Worm (Caenorhabditis elegans) whole organism, L1 larva: ENCODE data around the gene Y116A8C.27.

Source experiments
- C04F5.9 ChIP-seq: sonication (generic microtip); optimal IDR thresholded peaks from 2 replicates; lab custom pipeline; 2016; ENCODE audit warnings: missing genetic modification characterization, missing compliant biosample characterization
- C16A3.4 ChIP-seq: fragments of 150-350 bp; optimal IDR thresholded peaks from 2 replicates; lab custom pipeline; 2014; ENCODE audit warnings: missing biosample characterization, missing genetic modification characterization
- C34B4.2 ChIP-seq: sonication (generic microtip); optimal IDR thresholded peaks from 2 replicates; lab custom pipeline; 2017; ENCODE audit warnings: mild to moderate bottlenecking, missing genetic modification characterization, missing compliant biosample characterization
- F16B12.6 ChIP-seq: fragments of 150-350 bp; optimal IDR thresholded peaks from 2 replicates; lab custom pipeline; 2014; ENCODE audit warnings: missing biosample characterization, missing genetic modification characterization
- Y116A8C.19 ChIP-seq: sonication (generic microtip); optimal IDR thresholded peaks from 2 replicates; lab custom pipeline; 2016; ENCODE audit warnings: missing compliant biosample characterization, missing genetic modification characterization, borderline replicate concordance
- aha-1 ChIP-seq: fragments of 150-350 bp; optimal IDR thresholded peaks from 2 replicates; lab custom pipeline; 2014; ENCODE audit warnings: missing biosample characterization, missing genetic modification characterization
- alr-1 ChIP-seq: fragments of 200-800 bp; sonication (Bioruptor generic); optimal IDR thresholded peaks from 2 replicates; lab custom pipeline; 2018; ENCODE audit warnings: borderline replicate concordance, mild to moderate bottlenecking, missing genetic modification characterization, missing compliant biosample characterization
- ama-1 ChIP-seq: fragments of 150-350 bp; optimal IDR thresholded peaks from 2 replicates; lab custom pipeline; 2014
- blmp-1 ChIP-seq: fragments of 150-350 bp; optimal IDR thresholded peaks from 2 replicates; lab custom pipeline; 2014; ENCODE audit warnings: missing biosample characterization, missing genetic modification characterization
- ceh-63 ChIP-seq: fragments of 200-800 bp; sonication (Bioruptor generic); optimal IDR thresholded peaks from 2 replicates; lab custom pipeline; 2018; ENCODE audit warnings: mild to moderate bottlenecking, missing genetic modification characterization, missing compliant biosample characterization
- ceh-8 ChIP-seq: fragments of 200-800 bp; sonication (Bioruptor generic); optimal IDR thresholded peaks from 2 replicates; lab custom pipeline; 2018; ENCODE audit warnings: mild to moderate bottlenecking, missing genetic modification characterization, moderate library complexity, missing compliant biosample characterization
- ceh-88 ChIP-seq: fragments of 200-800 bp; sonication (Bioruptor generic); IDR thresholded peaks from 2 replicates; pipeline ENCODE4 v1.3.6; 2022; ENCODE audit warnings: missing genetic modification characterization, missing compliant biosample characterization
- ceh-90 ChIP-seq: sonication (generic microtip); optimal IDR thresholded peaks from 2 replicates; lab custom pipeline; 2016; ENCODE audit warnings: missing genetic modification characterization, missing compliant biosample characterization
- dpl-1 ChIP-seq, 3 experiments: fragments of 150-350 bp in 2 of 3; sonication (generic microtip) in 1 of 3; optimal IDR thresholded peaks; 2 replicates each; lab custom pipeline; 2014 to 2017; ENCODE audit warnings: missing biosample characterization in 3 of 3, missing genetic modification characterization in 3 of 3, missing genetic modification reagents in 3 of 3
- efl-1 ChIP-seq, 4 experiments: fragments of 150-350 bp; optimal IDR thresholded peaks in 3 of 4; peaks in 1 of 4; 1 replicate in 1 of 4; 2 replicates in 3 of 4; lab custom pipeline; 2014; ENCODE audit warnings: missing biosample characterization in 2 of 4, missing genetic modification characterization in 2 of 4, missing genetic modification reagents in 2 of 4
- efl-3 ChIP-seq: fragments of 200-800 bp; sonication (Bioruptor generic); optimal IDR thresholded peaks from 2 replicates; lab custom pipeline; 2018; ENCODE audit warnings: mild to moderate bottlenecking, missing genetic modification characterization, missing compliant biosample characterization
- egl-13 ChIP-seq: sonication (generic microtip); optimal IDR thresholded peaks from 2 replicates; lab custom pipeline; 2016; ENCODE audit warnings: missing genotype, missing genetic modification reagents, missing genetic modification characterization, missing compliant biosample characterization
- egl-27 ChIP-seq, 2 experiments: fragments of 150-350 bp in 1 of 2; sonication (generic microtip); optimal IDR thresholded peaks; 3 replicates each; lab custom pipeline; 2017 to 2018; ENCODE audit warnings: missing biosample characterization in 2 of 2, missing genetic modification characterization in 2 of 2, missing genetic modification reagents in 2 of 2
- elt-3 ChIP-seq, 6 experiments: fragments of 150-350 bp in 1 of 6; sonication (generic microtip); optimal IDR thresholded peaks; 2 replicates each; lab custom pipeline; 2017 to 2018; ENCODE audit warnings: missing biosample characterization in 6 of 6, missing genetic modification characterization in 6 of 6, inconsistent platforms in 1 of 6
- fkh-10 ChIP-seq: sonication (generic microtip); optimal IDR thresholded peaks from 2 replicates; lab custom pipeline; 2017; ENCODE audit warnings: missing biosample characterization, missing genetic modification reagents, missing genetic modification characterization
- fkh-8 ChIP-seq: sonication (generic microtip); optimal IDR thresholded peaks from 2 replicates; lab custom pipeline; 2016; ENCODE audit warnings: mild to moderate bottlenecking, missing genetic modification characterization, missing compliant biosample characterization
- grh-1 ChIP-seq: fragments of 200-800 bp; sonication (Bioruptor generic); IDR thresholded peaks from 2 replicates; pipeline ENCODE4 v1.3.6; 2022; ENCODE audit warnings: missing genetic modification reagents, missing genetic modification characterization, missing compliant biosample characterization
- hlh-4 ChIP-seq: sonication (generic microtip); optimal IDR thresholded peaks from 2 replicates; lab custom pipeline; 2016; ENCODE audit warnings: mild to moderate bottlenecking, missing genetic modification characterization, missing compliant biosample characterization
- lin-14 ChIP-seq: fragments of 200-800 bp; sonication (Bioruptor generic); optimal IDR thresholded peaks from 2 replicates; lab custom pipeline; 2018; ENCODE audit warnings: mild to moderate bottlenecking, missing genetic modification characterization, moderate library complexity, missing compliant biosample characterization
- lin-15B ChIP-seq: fragments of 150-350 bp; sonication (generic microtip); optimal IDR thresholded peaks from 3 replicates; lab custom pipeline; 2014; ENCODE audit warnings: missing biosample characterization, missing genetic modification characterization
- lir-3 ChIP-seq: sonication (generic microtip); optimal IDR thresholded peaks from 2 replicates; lab custom pipeline; 2016; ENCODE audit warnings: mild to moderate bottlenecking, missing genetic modification characterization, moderate library complexity, missing compliant biosample characterization; ENCODE audit not compliant: poor library complexity
- mdl-1 ChIP-seq, 2 experiments: fragments of 150-350 bp; optimal IDR thresholded peaks; 2 replicates each; lab custom pipeline; 2014 to 2017; ENCODE audit warnings: missing biosample characterization in 2 of 2, missing genetic modification characterization in 2 of 2, inconsistent platforms in 1 of 2
- nhr-20 ChIP-seq: sonication (generic microtip); optimal IDR thresholded peaks from 2 replicates; lab custom pipeline; 2016; ENCODE audit warnings: mild to moderate bottlenecking, missing genetic modification characterization, missing compliant biosample characterization
- nhr-237 ChIP-seq: fragments of 150-350 bp; optimal IDR thresholded peaks from 2 replicates; lab custom pipeline; 2014; ENCODE audit warnings: missing biosample characterization, missing genetic modification characterization
- nhr-76 ChIP-seq: sonication (generic microtip); optimal IDR thresholded peaks from 2 replicates; lab custom pipeline; 2017; ENCODE audit warnings: missing biosample characterization, missing genetic modification characterization
- pag-3 ChIP-seq: sonication (generic microtip); optimal IDR thresholded peaks from 2 replicates; lab custom pipeline; 2017; ENCODE audit warnings: missing genetic modification characterization, mild to moderate bottlenecking, missing compliant biosample characterization, antibody characterized with exemption, borderline replicate concordance; ENCODE audit not compliant: insufficient read depth
- pax-3 ChIP-seq: fragments of 200-800 bp; sonication (Bioruptor generic); optimal IDR thresholded peaks from 2 replicates; lab custom pipeline; 2018; ENCODE audit warnings: mild to moderate bottlenecking, missing genetic modification characterization, moderate library complexity, missing compliant biosample characterization
- skn-1 ChIP-seq: fragments of 150-350 bp; optimal IDR thresholded peaks from 2 replicates; lab custom pipeline; 2014; ENCODE audit warnings: missing biosample characterization, missing genetic modification characterization
- swsn-7 ChIP-seq: sonication (generic microtip); optimal IDR thresholded peaks from 2 replicates; lab custom pipeline; 2016; ENCODE audit warnings: missing genetic modification characterization, missing compliant biosample characterization
- tbx-2 ChIP-seq: sonication (generic microtip); optimal IDR thresholded peaks from 2 replicates; lab custom pipeline; 2016; ENCODE audit warnings: missing genetic modification characterization, missing compliant biosample characterization
- tlp-1 ChIP-seq: fragments of 150-350 bp; optimal IDR thresholded peaks from 2 replicates; lab custom pipeline; 2014; ENCODE audit warnings: missing biosample characterization, missing genetic modification characterization
- unc-130 ChIP-seq: fragments of 150-350 bp; optimal IDR thresholded peaks from 2 replicates; lab custom pipeline; 2017; ENCODE audit warnings: missing biosample characterization, missing genetic modification characterization, inconsistent platforms
- unc-30 ChIP-seq: sonication (generic microtip); optimal IDR thresholded peaks from 2 replicates; lab custom pipeline; 2017; ENCODE audit warnings: missing biosample characterization, missing genetic modification characterization
- unc-62 ChIP-seq: fragments of 150-350 bp; optimal IDR thresholded peaks from 2 replicates; lab custom pipeline; 2014; ENCODE audit warnings: missing biosample characterization, missing genetic modification reagents, missing genetic modification characterization
- unc-98 ChIP-seq: fragments of 200-800 bp; sonication (Bioruptor generic); IDR thresholded peaks from 2 replicates; pipeline ENCODE4 v1.3.6; 2022; ENCODE audit warnings: missing genetic modification characterization, missing compliant biosample characterization
- xbp-1 ChIP-seq: sonication (generic microtip); optimal IDR thresholded peaks from 2 replicates; lab custom pipeline; 2016; ENCODE audit warnings: missing genetic modification characterization, missing compliant biosample characterization
- ztf-11 ChIP-seq, 2 experiments: sonication (generic microtip); optimal IDR thresholded peaks; 2 replicates each; lab custom pipeline; 2016 to 2017; ENCODE audit warnings: missing genetic modification characterization in 2 of 2, missing biosample characterization in 1 of 2, missing compliant biosample characterization in 1 of 2

The Y116A8C.27 gene

ce11 chrIV:17125967-17126366, 29.9 kb upstream of the Y116A8C.27 start:
- no peak for TF ChIP-seq unc-62 (GFP tag; lab: Kevin White, UChicago)
- TF ChIP-seq dpl-1 (GFP tag; optimal IDR thresholded peaks at IDR 0.05; lab: Kevin White, UChicago): no peak
- no peak for TF ChIP-seq C16A3.4 (tag; lab: Kevin White, UChicago)
- no peak for TF ChIP-seq tbx-2 (tag; lab: Kevin White, UChicago)
- no peak for TF ChIP-seq C04F5.9 (tag; lab: Kevin White, UChicago)
- TF ChIP-seq unc-98: no peak
- TF ChIP-seq ceh-8 (GFP tag; lab: Kevin White, UChicago): no peak
- no peak for TF ChIP-seq aha-1 (tag; lab: Kevin White, UChicago)
- TF ChIP-seq blmp-1 (tag; lab: Kevin White, UChicago): no peak
- TF ChIP-seq xbp-1 (tag; lab: Kevin White, UChicago): no peak
- no peak for TF ChIP-seq skn-1 (tag; lab: Kevin White, UChicago)
- TF ChIP-seq hlh-4 (tag; lab: Kevin White, UChicago): no peak
- no peak for TF ChIP-seq ceh-63 (GFP tag; lab: Kevin White, UChicago)
- no peak for TF ChIP-seq fkh-8 (tag; lab: Kevin White, UChicago)
- TF ChIP-seq ceh-90 (tag; lab: Kevin White, UChicago): no peak
- TF ChIP-seq nhr-20 (tag; lab: Kevin White, UChicago): no peak
- no peak for TF ChIP-seq ceh-88 (GFP tag; lab: Robert Waterston, UW)
- TF ChIP-seq elt-3 (tag; optimal IDR thresholded peaks at IDR 0.05; lab: Kevin White, UChicago): no peak
- TF ChIP-seq unc-30 (tag; lab: Kevin White, UChicago): no peak

ce11 chrIV:17121058-17121773, 25.1 kb upstream of the Y116A8C.27 start:
- TF ChIP-seq blmp-1 (tag; lab: Kevin White, UChicago): no peak
- TF ChIP-seq efl-1 (optimal IDR thresholded peaks at IDR 0.05; lab: Kevin White, UChicago): peak in 1 of 2 experiments; percentile 16
- TF ChIP-seq efl-1 (GFP tag; optimal IDR thresholded peaks at IDR 0.05 in 1 of 2; lab: Kevin White, UChicago): peak in 1 of 2 experiments; percentile 74

- TF ChIP-seq lin-14 (GFP tag; lab: Kevin White, UChicago) (peak; percentile 26), egl-27 (tag; optimal IDR thresholded peaks at IDR 0.05; lab: Kevin White, UChicago) (no peak), unc-98 (0 out of 2 replicates have a peak, but pooled peaks have one; percentile 7)
These were observed 23.1 kb upstream of the Y116A8C.27 start, which contains the start of gene itsn-1 for ce11 chrIV:17118987-17119732. TSS of gene itsn-1 (plus strand) at chrIV:17119682.

DNA sequence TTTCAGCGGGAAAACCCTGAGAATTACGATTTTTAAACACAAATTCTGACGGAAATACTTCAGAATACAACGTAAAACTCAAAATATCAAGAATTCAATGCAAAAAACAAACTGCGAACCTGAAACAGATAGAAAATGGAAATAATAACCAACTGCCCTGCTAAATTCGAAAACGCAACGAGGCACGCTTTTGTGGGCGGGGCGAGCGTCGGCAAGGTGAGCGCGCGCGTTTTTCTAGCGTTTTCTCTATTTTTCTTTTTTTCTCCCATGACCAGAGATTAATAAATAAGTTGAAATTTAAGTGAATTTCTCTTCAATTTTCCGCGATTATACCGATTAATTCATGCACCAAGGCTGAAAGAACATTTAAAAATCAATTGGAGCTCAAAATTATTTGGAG, 22.5 kb upstream of the Y116A8C.27 start, which contains the start of gene uaf-2:
Gene uaf-2, minus strand, starts transcription at position 183 of the 400 bp plus-strand sequence.
- TF ChIP-seq C04F5.9 (tag; lab: Kevin White, UChicago) (no peak), efl-3 (no peak), pag-3 (tag; lab: Kevin White, UChicago) (no peak), ama-1 (lab: Kevin White, UChicago) (no peak), F16B12.6 (peak; percentile 6), fkh-10 (no peak), C34B4.2 (tag; lab: Kevin White, UChicago) (no peak), nhr-237 (tag; lab: Kevin White, UChicago) (no peak), nhr-76 (tag; lab: Kevin White, UChicago) (no peak), alr-1 (no peak), Y116A8C.19 (tag; lab: Kevin White, UChicago) (no peak), lir-3 (no peak), swsn-7 (tag; lab: Kevin White, UChicago) (no peak), tlp-1 (no peak), dpl-1 (GFP tag; optimal IDR thresholded peaks at IDR 0.05; lab: Kevin White, UChicago) (peak; percentile 14 to 48 (median 30)), unc-62 (GFP tag; lab: Kevin White, UChicago) (no peak), tbx-2 (tag; lab: Kevin White, UChicago) (peak; percentile 7), lin-15B (tag; lab: Kevin White, UChicago) (peak; percentile 7), egl-13 (tag; lab: Kevin White, UChicago) (no peak), ztf-11 (tag; optimal IDR thresholded peaks at IDR 0.05; lab: Kevin White, UChicago) (no peak), unc-130 (tag; lab: Kevin White, UChicago) (no peak), ceh-90 (tag; lab: Kevin White, UChicago) (no peak), pax-3 (tag; lab: Kevin White, UChicago) (no peak), mdl-1 (tag; optimal IDR thresholded peaks at IDR 0.05; lab: Kevin White, UChicago) (peak in 1 of 2 experiments; percentile 17), grh-1 (GFP tag; lab: Robert Waterston, UW) (no peak)
